Worm (Caenorhabditis elegans): Measurements from ENCODE around the gene ZK84.2.

ZK84.2 gene

ce11 chrII:6046023-6046631, 32.0 kb downstream of the ZK84.2 start:
- no peak for TF ChIP-seq elt-2 (tag; optimal IDR thresholded peaks at IDR 0.05)
- TF ChIP-seq mdl-1 (tag; optimal IDR thresholded peaks at IDR 0.05): no peak
- TF ChIP-seq fos-1 (tag; optimal IDR thresholded peaks at IDR 0.05): no peak
- no peak for TF ChIP-seq nhr-43 (tag; optimal IDR thresholded peaks at IDR 0.05; ENCODE audit: poor library complexity, severe bottlenecking)
- TF ChIP-seq elt-3 (tag; optimal IDR thresholded peaks at IDR 0.05): no peak
- TF ChIP-seq nhr-12 (tag; optimal IDR thresholded peaks at IDR 0.05): no peak
- no peak for TF ChIP-seq nhr-76 (tag; optimal IDR thresholded peaks at IDR 0.05)
- peak; percentile 41 for TF ChIP-seq nhr-25 (tag; optimal IDR thresholded peaks at IDR 0.05)
- TF ChIP-seq lsy-12 (tag; optimal IDR thresholded peaks at IDR 0.05): no peak
- TF ChIP-seq eor-1 (tag; optimal IDR thresholded peaks at IDR 0.05): no peak
- no peak for TF ChIP-seq nhr-28 (tag; optimal IDR thresholded peaks at IDR 0.05)
- no peak for TF ChIP-seq ceh-16 (tag; optimal IDR thresholded peaks at IDR 0.05)
- TF ChIP-seq unc-39 (tag; optimal IDR thresholded peaks at IDR 0.05): no peak
- TF ChIP-seq ztf-11 (tag; optimal IDR thresholded peaks at IDR 0.05): no peak
- TF ChIP-seq ZK546.5 (tag; optimal IDR thresholded peaks at IDR 0.05): no peak
- no peak for TF ChIP-seq ceh-82 (tag; optimal IDR thresholded peaks at IDR 0.05)
- no peak for TF ChIP-seq aly-2 (tag; optimal IDR thresholded peaks at IDR 0.05)
- no peak for TF ChIP-seq unc-62 (GFP tag; optimal IDR thresholded peaks at IDR 0.05)
- no peak for TF ChIP-seq daf-12 (tag; optimal IDR thresholded peaks at IDR 0.05)
- peak; percentile 30 for TF ChIP-seq egl-5 (tag; optimal IDR thresholded peaks at IDR 0.05)
- TF ChIP-seq ztf-4 (tag; optimal IDR thresholded peaks at IDR 0.05): no peak
- TF ChIP-seq snpc-4 (tag; optimal IDR thresholded peaks at IDR 0.05): no peak
- TF ChIP-seq mml-1 (tag; optimal IDR thresholded peaks at IDR 0.05): no peak
- no peak for TF ChIP-seq ceh-28 (tag; optimal IDR thresholded peaks at IDR 0.05)
- TF ChIP-seq hmg-11 (tag; optimal IDR thresholded peaks at IDR 0.05): peak; percentile 36
- no peak for TF ChIP-seq pqm-1 (tag; optimal IDR thresholded peaks at IDR 0.05)
- TF ChIP-seq fkh-10 (GFP tag; optimal IDR thresholded peaks at IDR 0.05): no peak
- TF ChIP-seq egl-27 (tag; optimal IDR thresholded peaks at IDR 0.05): no peak
- no peak for TF ChIP-seq nhr-67 (tag; optimal IDR thresholded peaks at IDR 0.05)
- TF ChIP-seq lin-39 (tag; optimal IDR thresholded peaks at IDR 0.05): peak; percentile 8
- no peak for TF ChIP-seq elt-1 (tag; optimal IDR thresholded peaks at IDR 0.05)
- no peak for TF ChIP-seq fkh-2 (tag; optimal IDR thresholded peaks at IDR 0.05)
- no peak for TF ChIP-seq lin-15B (tag; optimal IDR thresholded peaks at IDR 0.05)
- no peak for TF ChIP-seq sea-2 (GFP tag; optimal IDR thresholded peaks at IDR 0.05)
- peak; percentile 49 for TF ChIP-seq pha-4 (tag; optimal IDR thresholded peaks at IDR 0.05)
- TF ChIP-seq nhr-237 (tag; optimal IDR thresholded peaks at IDR 0.05): no peak
- no peak for TF ChIP-seq tbx-2 (tag; optimal IDR thresholded peaks at IDR 0.05)
- TF ChIP-seq nfya-1 (tag; optimal IDR thresholded peaks at IDR 0.05; ENCODE audit: insufficient read depth): peak; percentile 43
- TF ChIP-seq nhr-11 (tag; optimal IDR thresholded peaks at IDR 0.05): no peak
- TF ChIP-seq ceh-9 (tag; optimal IDR thresholded peaks at IDR 0.05): no peak
- TF ChIP-seq ama-1 (optimal IDR thresholded peaks at IDR 0.05): no peak
- no peak for TF ChIP-seq R02D3.7 (tag; optimal IDR thresholded peaks at IDR 0.05)
- no peak for TF ChIP-seq zag-1 (tag; optimal IDR thresholded peaks at IDR 0.05)
- TF ChIP-seq nhr-23 (tag; optimal IDR thresholded peaks at IDR 0.05): peak; percentile 22
- TF ChIP-seq jun-1 (tag; optimal IDR thresholded peaks at IDR 0.05): no peak

- TF ChIP-seq fkh-2 (tag; optimal IDR thresholded peaks at IDR 0.05): no peak
- TF ChIP-seq lin-39 (tag; optimal IDR thresholded peaks at IDR 0.05): peak; percentile 18
- no peak for TF ChIP-seq ztf-11 (tag; optimal IDR thresholded peaks at IDR 0.05)
- no peak for TF ChIP-seq nhr-67 (tag; optimal IDR thresholded peaks at IDR 0.05)
- no peak for TF ChIP-seq sea-2 (GFP tag; optimal IDR thresholded peaks at IDR 0.05)
- TF ChIP-seq nhr-237 (tag; optimal IDR thresholded peaks at IDR 0.05): no peak
- TF ChIP-seq zag-1 (tag; optimal IDR thresholded peaks at IDR 0.05): no peak
- no peak for TF ChIP-seq fos-1 (tag; optimal IDR thresholded peaks at IDR 0.05)
- TF ChIP-seq ceh-28 (tag; optimal IDR thresholded peaks at IDR 0.05): peak; percentile 62
- no peak for TF ChIP-seq elt-3 (tag; optimal IDR thresholded peaks at IDR 0.05)
- peak; percentile 87 for TF ChIP-seq snpc-4 (tag; optimal IDR thresholded peaks at IDR 0.05)
- peak; percentile 85 for TF ChIP-seq nhr-43 (tag; optimal IDR thresholded peaks at IDR 0.05; ENCODE audit: poor library complexity, severe bottlenecking)
- TF ChIP-seq tbx-2 (tag; optimal IDR thresholded peaks at IDR 0.05): peak; percentile 76
- TF ChIP-seq nhr-28 (tag; optimal IDR thresholded peaks at IDR 0.05): no peak
- TF ChIP-seq ceh-82 (tag; optimal IDR thresholded peaks at IDR 0.05): no peak
- TF ChIP-seq egl-27 (tag; optimal IDR thresholded peaks at IDR 0.05): no peak
- TF ChIP-seq jun-1 (tag; optimal IDR thresholded peaks at IDR 0.05): peak; percentile 52
- TF ChIP-seq ztf-4 (tag; optimal IDR thresholded peaks at IDR 0.05): no peak
- TF ChIP-seq unc-62 (GFP tag; optimal IDR thresholded peaks at IDR 0.05): no peak
- TF ChIP-seq ceh-9 (tag; optimal IDR thresholded peaks at IDR 0.05): no peak
- TF ChIP-seq ceh-16 (tag; optimal IDR thresholded peaks at IDR 0.05): no peak
- peak; percentile 90 for TF ChIP-seq nhr-23 (tag; optimal IDR thresholded peaks at IDR 0.05)
- peak; percentile 16 for TF ChIP-seq fkh-10 (GFP tag; optimal IDR thresholded peaks at IDR 0.05)
- TF ChIP-seq lsy-12 (tag; optimal IDR thresholded peaks at IDR 0.05): peak; percentile 79
- TF ChIP-seq mdl-1 (tag; optimal IDR thresholded peaks at IDR 0.05): no peak
- no peak for TF ChIP-seq pqm-1 (tag; optimal IDR thresholded peaks at IDR 0.05)
- TF ChIP-seq lin-15B (tag; optimal IDR thresholded peaks at IDR 0.05): peak; percentile 84
- TF ChIP-seq R02D3.7 (tag; optimal IDR thresholded peaks at IDR 0.05): peak; percentile 67
- TF ChIP-seq skn-1 (tag; optimal IDR thresholded peaks at IDR 0.05): peak; percentile 40
- TF ChIP-seq mml-1 (tag; optimal IDR thresholded peaks at IDR 0.05): no peak
- peak; percentile 35 for TF ChIP-seq nhr-11 (tag; optimal IDR thresholded peaks at IDR 0.05)
- peak; percentile 76 for TF ChIP-seq nfya-1 (tag; optimal IDR thresholded peaks at IDR 0.05; ENCODE audit: insufficient read depth)
- no peak for TF ChIP-seq unc-39 (tag; optimal IDR thresholded peaks at IDR 0.05)
- TF ChIP-seq eor-1 (tag; optimal IDR thresholded peaks at IDR 0.05): no peak
- no peak for TF ChIP-seq daf-12 (tag; optimal IDR thresholded peaks at IDR 0.05)
- TF ChIP-seq aly-2 (tag; optimal IDR thresholded peaks at IDR 0.05): peak; percentile 1
- TF ChIP-seq pha-4 (tag; optimal IDR thresholded peaks at IDR 0.05): peak; percentile 83
- TF ChIP-seq elt-2 (tag; optimal IDR thresholded peaks at IDR 0.05): peak; percentile 59
These were observed 33.5 kb downstream of the ZK84.2 start, which contains the start of the genes R12C12.6 and ran-5 for ce11 chrII:6047639-6048159. Gene R12C12.6 (minus strand): TSS chrII:6047867. Gene ran-5 (plus strand): TSS chrII:6048109.
